Fruit fly (Drosophila melanogaster): ENCODE measurements around the gene rpr.
A peak's percentile ranks its signal among the peaks of the same experiment; 100 is the strongest.

rpr gene

DNA sequence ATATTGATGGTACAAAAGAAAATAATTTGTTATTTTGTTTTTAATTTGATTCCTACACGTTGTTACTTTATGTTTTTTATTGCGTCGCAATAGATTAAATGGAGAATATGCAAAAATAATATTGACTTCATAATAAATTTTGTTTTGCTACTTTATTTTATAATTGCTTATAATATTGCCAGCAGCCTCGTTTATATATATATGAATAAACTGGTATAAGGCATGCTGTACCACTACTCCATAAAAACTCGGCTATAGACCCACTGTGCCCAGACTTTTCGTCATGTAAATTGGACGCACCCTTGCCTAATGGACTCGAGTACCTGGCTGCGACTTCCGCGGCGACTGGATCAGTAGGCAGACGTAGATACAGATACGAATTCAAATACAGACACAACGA, 49.6 kb downstream of the rpr start (continued):
- TF ChIP-seq MBD-R2 (GFP tag; IDR thresholded peaks at IDR 0.05), result no peak
- TF ChIP-seq vvl (GFP tag; IDR thresholded peaks at IDR 0.05), result peak; percentile 76
- TF ChIP-seq CG9437 (GFP tag; optimal IDR thresholded peaks at IDR 0.05), result peak; percentile 66
- TF ChIP-seq yki (optimal IDR thresholded peaks at IDR 0.05), result no peak
- TF ChIP-seq CG7786 (GFP tag; optimal IDR thresholded peaks at IDR 0.05), result peak; percentile 22
- TF ChIP-seq CG10462 (GFP tag; optimal IDR thresholded peaks at IDR 0.05), result peak; percentile 76
- peak in 1 of 3 experiments; percentile 95 for TF ChIP-seq lola (GFP tag; optimal IDR thresholded peaks at IDR 0.05)
- TF ChIP-seq gfzf (GFP tag; optimal IDR thresholded peaks at IDR 0.05), result no peak
- peak; percentile 12 for TF ChIP-seq kni (GFP tag; optimal IDR thresholded peaks at IDR 0.05)
- TF ChIP-seq Gug (GFP tag; IDR thresholded peaks at IDR 0.05), result peak; percentile 18; the same call in 1 of the 4 replicates
- peak; percentile 19 for TF ChIP-seq maf-S (GFP tag; optimal IDR thresholded peaks at IDR 0.05)
- peak; percentile 59 for TF ChIP-seq Usf (GFP tag; optimal IDR thresholded peaks at IDR 0.05)
- TF ChIP-seq gcm2 (GFP tag; optimal IDR thresholded peaks at IDR 0.05), result peak; percentile 27
- TF ChIP-seq CG16813 (GFP tag; IDR thresholded peaks at IDR 0.05; ENCODE audit: partially characterized antibody), result no peak
- TF ChIP-seq insv (GFP tag; optimal IDR thresholded peaks at IDR 0.05), result no peak
- no peak for TF ChIP-seq en (GFP tag; optimal IDR thresholded peaks at IDR 0.05)
- peak; percentile 52 for TF ChIP-seq CG15269 (tag; optimal IDR thresholded peaks at IDR 0.05)
- peak; percentile 28 for TF ChIP-seq CG17802 (tag; optimal IDR thresholded peaks at IDR 0.05)
- peak; percentile 48; the same call in 1 of the 3 replicates for TF ChIP-seq H15 (GFP tag; IDR thresholded peaks at IDR 0.05)
- TF ChIP-seq CG6689 (GFP tag; IDR thresholded peaks at IDR 0.05), result peak; percentile 77
- TF ChIP-seq cg (GFP tag; optimal IDR thresholded peaks at IDR 0.05), result no peak
- TF ChIP-seq CG43689 (GFP tag; IDR thresholded peaks at IDR 0.05), result no peak
- TF ChIP-seq gcm (GFP tag; optimal IDR thresholded peaks at IDR 0.05), result peak; percentile 66
- peak; percentile 42 for TF ChIP-seq CG12236 (GFP tag; optimal IDR thresholded peaks at IDR 0.05)
- peak; percentile 73 for TF ChIP-seq Max (GFP tag; optimal IDR thresholded peaks at IDR 0.05)
- 0 out of 3 replicates have a peak, but pooled peaks have one; percentile 18 for TF ChIP-seq Mrtf (GFP tag; IDR thresholded peaks at IDR 0.05)
- TF ChIP-seq CG6683 (GFP tag; optimal IDR thresholded peaks at IDR 0.05), result no peak
- no peak for TF ChIP-seq BEAF-32 (GFP tag; optimal IDR thresholded peaks at IDR 0.05)
- no peak for TF ChIP-seq tup (GFP tag; optimal IDR thresholded peaks at IDR 0.05)
- no peak for TF ChIP-seq Fer2 (tag; optimal IDR thresholded peaks at IDR 0.05)
- TF ChIP-seq CG13894 (tag; optimal IDR thresholded peaks at IDR 0.05), result no peak
- no peak for TF ChIP-seq CG7963 (GFP tag; IDR thresholded peaks at IDR 0.05; ENCODE audit: partially characterized antibody)
- TF ChIP-seq CG12744 (GFP tag; optimal IDR thresholded peaks at IDR 0.05), result no peak
- no peak for TF ChIP-seq zen2 (GFP tag; IDR thresholded peaks at IDR 0.05; ENCODE audit: partially characterized antibody)
- peak; percentile 34 for TF ChIP-seq ttk (GFP tag; IDR thresholded peaks at IDR 0.05)
- TF ChIP-seq Hsf (GFP tag; optimal IDR thresholded peaks at IDR 0.05), result peak; percentile 75
- no peak for TF ChIP-seq unc-4 (GFP tag; IDR thresholded peaks at IDR 0.05; ENCODE audit: partially characterized antibody)
- peak; percentile 22; the same call in 1 of the 2 replicates for TF ChIP-seq CG9215 (GFP tag; IDR thresholded peaks at IDR 0.05)
- TF ChIP-seq CG13296 (GFP tag; optimal IDR thresholded peaks at IDR 0.05), result peak; percentile 18
- no peak for TF ChIP-seq Optix (GFP tag; IDR thresholded peaks at IDR 0.05)
- no peak for TF ChIP-seq CG15514 (GFP tag; optimal IDR thresholded peaks at IDR 0.05)
- TF ChIP-seq CG18619 (GFP tag; optimal IDR thresholded peaks at IDR 0.05), result peak; percentile 44
- TF ChIP-seq CG14667 (GFP tag; IDR thresholded peaks at IDR 0.05), result peak; percentile 44; the same call in 1 of the 2 replicates
- no peak for TF ChIP-seq eyg (GFP tag; optimal IDR thresholded peaks at IDR 0.05)
- TF ChIP-seq tio (GFP tag; optimal IDR thresholded peaks at IDR 0.05), result peak; percentile 84
- peak; percentile 43 for TF ChIP-seq Deaf1 (tag; optimal IDR thresholded peaks at IDR 0.05)
- 0 out of 3 replicates have a peak, but pooled peaks have one; percentile 8 for TF ChIP-seq z (GFP tag; IDR thresholded peaks at IDR 0.05)
- no peak for TF ChIP-seq hbn (GFP tag; IDR thresholded peaks at IDR 0.05; ENCODE audit: partially characterized antibody)
- peak; percentile 64 for TF ChIP-seq twi (tag; optimal IDR thresholded peaks at IDR 0.05)
- TF ChIP-seq CG10274 (GFP tag; optimal IDR thresholded peaks at IDR 0.05), result no peak

All from whole organism, embryonic.